Fruit fly (Drosophila melanogaster) whole organism, embryonic: Measurements from ENCODE around the gene dmrt93B.

Experiments used
- Abd-B ChIP-seq: fragments of 200-800 bp; sonication (Bioruptor generic); optimal IDR thresholded peaks from 2 replicates; lab custom pipeline; 2018; ENCODE audit warnings: missing biosample characterization, mild to moderate bottlenecking, missing genetic modification characterization, moderate library complexity
- CG10979 ChIP-seq: fragments of 200-800 bp; sonication (Bioruptor generic); optimal IDR thresholded peaks from 2 replicates; lab custom pipeline; 2018; ENCODE audit warnings: missing biosample characterization, mild to moderate bottlenecking, missing genetic modification characterization, moderate library complexity
- CG11696 ChIP-seq: fragments of 200-800 bp; sonication (Bioruptor generic); IDR thresholded peaks from 2 replicates; pipeline ENCODE4 v1.3.6; 2022; ENCODE audit warnings: missing biosample characterization, missing genetic modification characterization
- CG12391 ChIP-seq: fragments of 200-800 bp; sonication (Bioruptor generic); optimal IDR thresholded peaks from 3 replicates; lab custom pipeline; 2018; ENCODE audit warnings: missing biosample characterization, mild to moderate bottlenecking, missing genetic modification characterization, moderate library complexity
- CG13296 ChIP-seq: fragments of 200-800 bp; sonication (Bioruptor generic); optimal IDR thresholded peaks from 3 replicates; lab custom pipeline; 2018; ENCODE audit warnings: missing biosample characterization, mild to moderate bottlenecking, missing genetic modification characterization
- CG16779 ChIP-seq: fragments of 200-800 bp; sonication (Bioruptor generic); IDR thresholded peaks from 2 replicates; pipeline ENCODE4 v1.3.6; 2022; ENCODE audit warnings: missing biosample characterization, missing genetic modification characterization
- CG16863 ChIP-seq: fragments of 200-800 bp; sonication (Bioruptor generic); optimal IDR thresholded peaks from 3 replicates; lab custom pipeline; 2016; ENCODE audit warnings: missing biosample characterization, missing genetic modification characterization
- CG18476 ChIP-seq: fragments of 200-800 bp; sonication (Bioruptor generic); optimal IDR thresholded peaks from 2 replicates; lab custom pipeline; 2016; ENCODE audit warnings: missing biosample characterization, mild to moderate bottlenecking, missing genetic modification characterization
- CG2712 ChIP-seq: fragments of 200-800 bp; optimal IDR thresholded peaks from 3 replicates; lab custom pipeline; 2019; ENCODE audit warnings: missing biosample characterization, mild to moderate bottlenecking, missing genetic modification characterization, moderate library complexity
- CG31224 ChIP-seq: fragments of 200-800 bp; sonication (Bioruptor generic); IDR thresholded peaks from 2 replicates; pipeline ENCODE4 v1.3.6; 2022; ENCODE audit warnings: missing biosample characterization, missing genetic modification characterization
- CG31441 ChIP-seq: fragments of 200-800 bp; sonication (Bioruptor generic); IDR thresholded peaks from 2 replicates; pipeline ENCODE4 v1.3.6; 2022; ENCODE audit warnings: missing biosample characterization, missing genetic modification characterization
- CG4424 ChIP-seq: fragments of 200-800 bp; sonication (Bioruptor generic); optimal IDR thresholded peaks from 3 replicates; lab custom pipeline; 2016; ENCODE audit warnings: missing biosample characterization, missing genetic modification characterization
- CG4617 ChIP-seq: fragments of 200-800 bp; sonication (Bioruptor generic); optimal IDR thresholded peaks from 3 replicates; lab custom pipeline; 2016; ENCODE audit warnings: missing biosample characterization, missing genetic modification characterization, borderline replicate concordance
- CG6791 ChIP-seq: fragments of 200-800 bp; sonication (Bioruptor generic); IDR thresholded peaks from 3 replicates; pipeline ENCODE4 v1.3.6; 2022; ENCODE audit warnings: missing biosample characterization, missing genetic modification characterization; ENCODE audit not compliant: partially characterized antibody
- Camta ChIP-seq: fragments of 200-800 bp; sonication (Bioruptor generic); optimal IDR thresholded peaks from 2 replicates; lab custom pipeline; 2016; ENCODE audit warnings: missing biosample characterization, missing genetic modification characterization
- CrebB ChIP-seq: fragments of 200-800 bp; sonication (Bioruptor generic); optimal IDR thresholded peaks from 3 replicates; lab custom pipeline; 2018; ENCODE audit warnings: missing biosample characterization, mild to moderate bottlenecking, missing genetic modification characterization
- Deaf1 ChIP-seq: fragments of 200-800 bp; optimal IDR thresholded peaks from 3 replicates; lab custom pipeline; 2019; ENCODE audit warnings: missing biosample characterization, mild to moderate bottlenecking, missing genetic modification characterization, moderate library complexity
- Fer1 ChIP-seq: fragments of 200-800 bp; sonication (Bioruptor generic); optimal IDR thresholded peaks from 2 replicates; lab custom pipeline; 2017; ENCODE audit warnings: missing biosample characterization, mild to moderate bottlenecking, missing genetic modification characterization
- H2.0 ChIP-seq: fragments of 200-800 bp; sonication (Bioruptor generic); IDR thresholded peaks from 2 replicates; pipeline ENCODE4 v1.3.6; 2022; ENCODE audit warnings: missing biosample characterization, missing genetic modification characterization
- HLHmδ ChIP-seq: fragments of 200-800 bp; sonication (Bioruptor generic); optimal IDR thresholded peaks from 2 replicates; lab custom pipeline; 2018; ENCODE audit warnings: missing biosample characterization, mild to moderate bottlenecking, missing genetic modification characterization, moderate library complexity
- Hand ChIP-seq: fragments of 200-800 bp; sonication (Bioruptor generic); optimal IDR thresholded peaks from 2 replicates; lab custom pipeline; 2017; ENCODE audit warnings: mild to moderate bottlenecking, missing biosample characterization, missing genetic modification reagents, missing genetic modification characterization
- Kr ChIP-seq: fragments of 200-800 bp; sonication (Bioruptor generic); optimal IDR thresholded peaks from 2 replicates; lab custom pipeline; 2017; ENCODE audit warnings: missing biosample characterization, mild to moderate bottlenecking, missing genetic modification characterization
- Myb ChIP-seq: fragments of 200-800 bp; sonication (Bioruptor generic); optimal IDR thresholded peaks from 2 replicates; lab custom pipeline; 2016; ENCODE audit warnings: missing biosample characterization, missing genetic modification characterization
- Sin3A ChIP-seq: fragments of >200 bp; optimal IDR thresholded peaks from 2 replicates; lab custom pipeline; 2018
- Sox100B ChIP-seq: fragments of 200-800 bp; sonication (Bioruptor generic); optimal IDR thresholded peaks from 3 replicates; lab custom pipeline; 2018; ENCODE audit warnings: missing biosample characterization, mild to moderate bottlenecking, missing genetic modification characterization
- Tbp ChIP-seq: fragments of >200 bp; optimal IDR thresholded peaks from 2 replicates; lab custom pipeline; 2018; ENCODE audit warnings: missing biosample characterization, missing genetic modification characterization
- Xbp1 ChIP-seq: fragments of 200-800 bp; sonication (Bioruptor generic); optimal IDR thresholded peaks from 3 replicates; lab custom pipeline; 2016; ENCODE audit warnings: missing biosample characterization, mild to moderate bottlenecking, missing genetic modification characterization
- YL-1 ChIP-seq: fragments of 200-800 bp; sonication (Bioruptor generic); optimal IDR thresholded peaks from 3 replicates; lab custom pipeline; 2017; ENCODE audit warnings: missing biosample characterization, mild to moderate bottlenecking, missing genetic modification characterization
- ara ChIP-seq: fragments of 200-800 bp; sonication (Bioruptor generic); IDR thresholded peaks from 2 replicates; pipeline ENCODE4 v1.3.6; 2022; ENCODE audit warnings: missing biosample characterization, missing genetic modification characterization
- ash1 ChIP-seq: fragments of 200-800 bp; sonication (Bioruptor generic); optimal IDR thresholded peaks from 2 replicates; lab custom pipeline; 2018; ENCODE audit warnings: missing biosample characterization, mild to moderate bottlenecking, missing genetic modification characterization
- az2 ChIP-seq: fragments of 200-800 bp; sonication (Bioruptor generic); optimal IDR thresholded peaks from 3 replicates; lab custom pipeline; 2016; ENCODE audit warnings: missing biosample characterization, missing genetic modification characterization
- ci ChIP-seq: fragments of 200-800 bp; sonication (Bioruptor generic); IDR thresholded peaks from 3 replicates; pipeline ENCODE4 v1.3.6; 2022; ENCODE audit warnings: missing biosample characterization, missing genetic modification characterization
- da ChIP-seq: fragments of 200-800 bp; sonication (Bioruptor generic); optimal IDR thresholded peaks from 2 replicates; lab custom pipeline; 2016; ENCODE audit warnings: missing biosample characterization, missing genetic modification characterization
- fd64A ChIP-seq: fragments of 200-800 bp; sonication (Bioruptor generic); optimal IDR thresholded peaks from 3 replicates; lab custom pipeline; 2018; ENCODE audit warnings: missing biosample characterization, mild to moderate bottlenecking, missing genetic modification characterization
- gcm ChIP-seq: fragments of 200-800 bp; sonication (Bioruptor generic); optimal IDR thresholded peaks from 2 replicates; lab custom pipeline; 2019; ENCODE audit warnings: missing biosample characterization, mild to moderate bottlenecking, missing genetic modification characterization, moderate library complexity
- gem ChIP-seq: fragments of 200-800 bp; sonication (Bioruptor generic); optimal IDR thresholded peaks from 2 replicates; lab custom pipeline; 2019; ENCODE audit warnings: missing biosample characterization, mild to moderate bottlenecking, missing genetic modification characterization, moderate library complexity
- kni ChIP-seq: fragments of 200-800 bp; sonication (Bioruptor generic); optimal IDR thresholded peaks from 3 replicates; lab custom pipeline; 2017; ENCODE audit warnings: mild to moderate bottlenecking, missing biosample characterization, missing genetic modification reagents, missing genetic modification characterization
- mam ChIP-seq: fragments of 200-800 bp; sonication (Bioruptor generic); optimal IDR thresholded peaks from 3 replicates; lab custom pipeline; 2016; ENCODE audit warnings: missing biosample characterization, missing genetic modification characterization
- nerfin-2 ChIP-seq: fragments of 200-800 bp; sonication (Bioruptor generic); IDR thresholded peaks from 2 replicates; pipeline ENCODE4 v1.3.6; 2022; ENCODE audit warnings: missing biosample characterization, missing genetic modification characterization; ENCODE audit not compliant: partially characterized antibody
- odd ChIP-seq: fragments of 200-800 bp; sonication (Bioruptor generic); optimal IDR thresholded peaks from 2 replicates; lab custom pipeline; 2017; ENCODE audit warnings: missing biosample characterization, mild to moderate bottlenecking, missing genetic modification characterization
- org-1 ChIP-seq: fragments of 200-800 bp; sonication (Bioruptor generic); optimal IDR thresholded peaks from 2 replicates; lab custom pipeline; 2017; ENCODE audit warnings: missing biosample characterization, missing genetic modification characterization
- scrt ChIP-seq: fragments of 200-800 bp; sonication (Bioruptor generic); optimal IDR thresholded peaks from 2 replicates; lab custom pipeline; 2018; ENCODE audit warnings: missing biosample characterization, mild to moderate bottlenecking, missing genetic modification characterization, moderate library complexity
- sens ChIP-seq: fragments of 200-800 bp; sonication (Bioruptor generic); peaks from one replicate; lab custom pipeline; 2016; ENCODE audit warnings: missing biosample characterization, missing genetic modification characterization
- sisA ChIP-seq: fragments of 200-800 bp; sonication (Bioruptor generic); IDR thresholded peaks from 2 replicates; pipeline ENCODE4 v1.3.6; 2022; ENCODE audit warnings: missing biosample characterization, missing genetic modification characterization
- tin ChIP-seq: fragments of 200-800 bp; sonication (Bioruptor generic); optimal IDR thresholded peaks from 3 replicates; lab custom pipeline; 2016; ENCODE audit warnings: missing biosample characterization, missing genetic modification characterization
- tx ChIP-seq: fragments of 200-800 bp; sonication (Bioruptor generic); optimal IDR thresholded peaks from 2 replicates; lab custom pipeline; 2016; ENCODE audit warnings: missing biosample characterization, missing genetic modification characterization
- usp ChIP-seq: fragments of >200 bp; optimal IDR thresholded peaks from 2 replicates; lab custom pipeline; 2017; ENCODE audit warnings: missing biosample characterization, missing genetic modification characterization
- vvl ChIP-seq: fragments of 200-800 bp; sonication (Bioruptor generic); IDR thresholded peaks from 2 replicates; pipeline ENCODE4 v1.3.6; 2022; ENCODE audit warnings: missing biosample characterization, missing genetic modification characterization
- wek ChIP-seq: fragments of 200-800 bp; sonication (Bioruptor generic); optimal IDR thresholded peaks from 3 replicates; lab custom pipeline; 2018; ENCODE audit warnings: missing biosample characterization, mild to moderate bottlenecking, missing genetic modification characterization, moderate library complexity
- yki ChIP-seq: fragments of >200 bp; optimal IDR thresholded peaks from 3 replicates; lab custom pipeline; 2018
- z ChIP-seq: fragments of 200-800 bp; sonication (Bioruptor generic); IDR thresholded peaks from 3 replicates; pipeline ENCODE4 v1.3.6; 2022; ENCODE audit warnings: missing biosample characterization, missing genetic modification characterization

dmrt93B gene

dm6 chr3R:21111964-21112740 is 38.3 kb downstream of the dmrt93B start (continued):
- TF ChIP-seq CG4424 (GFP tag; lab: Kevin White, UChicago) (peak; percentile 39), CrebB (tag; lab: Kevin White, UChicago) (no peak), Fer1 (GFP tag; lab: Kevin White, UChicago) (peak; percentile 37), kni (GFP tag; lab: Kevin White, UChicago) (peak; percentile 73), CG4617 (GFP tag; lab: Kevin White, UChicago) (no peak), CG31224 (peak; percentile 36; the same call in 1 of the 2 replicates), z (GFP tag; lab: Robert Waterston, UW) (no peak), CG16863 (GFP tag; lab: Kevin White, UChicago) (no peak), CG18476 (no peak), H2.0 (0 out of 2 replicates have a peak, but pooled peaks have one; percentile 14), Myb (no peak), HLHmδ (GFP tag; lab: Kevin White, UChicago) (no peak), Hand (GFP tag; lab: Kevin White, UChicago) (no peak), CG11696 (GFP tag; lab: Robert Waterston, UW) (no peak), org-1 (no peak), CG13296 (GFP tag; lab: Kevin White, UChicago) (no peak), odd (GFP tag; lab: Kevin White, UChicago) (peak; percentile 14), tx (GFP tag; lab: Kevin White, UChicago) (no peak), gcm (GFP tag; lab: Kevin White, UChicago) (peak; percentile 55), Tbp (GFP tag; lab: Kevin White, UChicago) (no peak), ash1 (GFP tag; lab: Kevin White, UChicago) (no peak), CG10979 (tag; lab: Kevin White, UChicago) (no peak), gem (peak; percentile 69), wek (GFP tag; lab: Kevin White, UChicago) (no peak), CG12391 (peak; percentile 38), CG31441 (GFP tag; lab: Robert Waterston, UW) (no peak; the same call in 1 of the 2 replicates), CG6791 (GFP tag; lab: Robert Waterston, UW) (0 out of 3 replicates have a peak, but pooled peaks have one; percentile 10), sisA (no peak), Abd-B (GFP tag; lab: Kevin White, UChicago) (peak; percentile 39), ara (GFP tag; lab: Robert Waterston, UW) (no peak), Sin3A (no peak), vvl (GFP tag; lab: Robert Waterston, UW) (no peak), scrt (GFP tag; lab: Kevin White, UChicago) (peak; percentile 61), mam (GFP tag; lab: Kevin White, UChicago) (no peak), Xbp1 (GFP tag; lab: Kevin White, UChicago) (no peak), CG2712 (peak; percentile 24), YL-1 (no peak), Kr (GFP tag; lab: Kevin White, UChicago) (no peak), fd64A (no peak), da (GFP tag; lab: Kevin White, UChicago) (no peak), az2 (GFP tag; lab: Kevin White, UChicago) (peak; percentile 34), nerfin-2 (GFP tag; lab: Robert Waterston, UW) (no peak), usp (GFP tag; lab: Kevin White, UChicago) (no peak), Deaf1 (tag; lab: Kevin White, UChicago) (no peak), sens (GFP tag; lab: Kevin White, UChicago) (peak; percentile 87), yki (no peak), tin (GFP tag; lab: Kevin White, UChicago) (peak; percentile 22), Camta (GFP tag; lab: Kevin White, UChicago) (no peak), Sox100B (GFP tag; lab: Kevin White, UChicago) (peak; percentile 25), CG16779 (GFP tag; lab: Robert Waterston, UW) (no peak), ci (GFP tag; lab: Robert Waterston, UW) (no peak)
